Fruit fly (Drosophila melanogaster) whole organism, adult: ENCODE measurements around the gene Tcs3.

Source experiments
- CG11617 ChIP-seq: fragments of 200-800 bp; sonication (Bioruptor generic); optimal IDR thresholded peaks from 2 replicates; lab custom pipeline; 2017; ENCODE audit warnings: mild to moderate bottlenecking, missing biosample characterization, missing genetic modification reagents, missing genetic modification characterization
- CG12768 ChIP-seq: fragments of 200-800 bp; sonication (Bioruptor generic); optimal IDR thresholded peaks from 2 replicates; lab custom pipeline; 2017; ENCODE audit warnings: missing biosample characterization, missing genetic modification characterization, mild to moderate bottlenecking, moderate library complexity, missing genetic modification reagents
- CG14711 ChIP-seq: fragments of 200-800 bp; sonication (Bioruptor generic); optimal IDR thresholded peaks from 2 replicates; lab custom pipeline; 2018; ENCODE audit warnings: missing biosample characterization, mild to moderate bottlenecking, missing genetic modification characterization, moderate library complexity
- CG1620 ChIP-seq: fragments of 200-800 bp; sonication (Bioruptor generic); optimal IDR thresholded peaks from 2 replicates; lab custom pipeline; 2016; ENCODE audit warnings: missing biosample characterization, missing genetic modification characterization
- CG33017 ChIP-seq: fragments of 200-800 bp; sonication (Bioruptor generic); optimal IDR thresholded peaks from 2 replicates; lab custom pipeline; 2018; ENCODE audit warnings: missing biosample characterization, mild to moderate bottlenecking, missing genetic modification characterization, moderate library complexity
- CG5204 ChIP-seq: fragments of 200-800 bp; sonication (Bioruptor generic); optimal IDR thresholded peaks from 2 replicates; lab custom pipeline; 2016; ENCODE audit warnings: missing biosample characterization, missing genetic modification characterization
- CG7045 ChIP-seq: fragments of 200-800 bp; sonication (Bioruptor generic); optimal IDR thresholded peaks from 2 replicates; lab custom pipeline; 2017; ENCODE audit warnings: missing biosample characterization, mild to moderate bottlenecking, missing genetic modification characterization
- CG7101 ChIP-seq: fragments of 200-800 bp; sonication (Bioruptor generic); optimal IDR thresholded peaks from 2 replicates; lab custom pipeline; 2018; ENCODE audit warnings: missing biosample characterization, mild to moderate bottlenecking, missing genetic modification characterization, moderate library complexity
- Clk ChIP-seq: fragments of 200-800 bp; sonication (Bioruptor generic); optimal IDR thresholded peaks from 2 replicates; lab custom pipeline; 2017; ENCODE audit warnings: missing biosample characterization, missing genetic modification characterization
- Crg-1 ChIP-seq: fragments of 200-800 bp; sonication (Bioruptor generic); optimal IDR thresholded peaks from 2 replicates; lab custom pipeline; 2016; ENCODE audit warnings: missing biosample characterization, missing genetic modification characterization
- Hr96 ChIP-seq: fragments of 200-800 bp; sonication (Bioruptor generic); optimal IDR thresholded peaks from 2 replicates; lab custom pipeline; 2016; ENCODE audit warnings: missing biosample characterization, missing genetic modification characterization
- Mnt ChIP-seq: fragments of 200-800 bp; sonication (Bioruptor generic); optimal IDR thresholded peaks from 2 replicates; lab custom pipeline; 2016; ENCODE audit warnings: missing biosample characterization, mild to moderate bottlenecking, missing genetic modification characterization
- bab1 ChIP-seq: fragments of 200-800 bp; sonication (Bioruptor generic); optimal IDR thresholded peaks from 3 replicates; lab custom pipeline; 2019; ENCODE audit warnings: missing biosample characterization, mild to moderate bottlenecking, missing genetic modification characterization, moderate library complexity
- cic ChIP-seq: fragments of 200-800 bp; sonication (Bioruptor generic); optimal IDR thresholded peaks from 2 replicates; lab custom pipeline; 2017; ENCODE audit warnings: missing biosample characterization, mild to moderate bottlenecking, missing genetic modification characterization, moderate library complexity
- cnc ChIP-seq, 2 experiments: fragments of >200 bp; optimal IDR thresholded peaks; 2 replicates each; lab custom pipeline; 2017
- kay ChIP-seq: fragments of 200-800 bp; sonication (Bioruptor generic); peaks from one replicate; lab custom pipeline; 2016; ENCODE audit warnings: missing biosample characterization, missing genetic modification characterization, borderline replicate concordance
- ovo ChIP-seq: fragments of 200-800 bp; sonication (Bioruptor generic); optimal IDR thresholded peaks from 2 replicates; lab custom pipeline; 2016; ENCODE audit warnings: missing biosample characterization, missing genetic modification characterization
- pad ChIP-seq: fragments of 200-800 bp; sonication (Bioruptor generic); optimal IDR thresholded peaks from 3 replicates; lab custom pipeline; 2017; ENCODE audit warnings: missing biosample characterization, missing genetic modification characterization, mild to moderate bottlenecking, moderate library complexity, missing genetic modification reagents
- tj ChIP-seq: fragments of 200-800 bp; sonication (Bioruptor generic); optimal IDR thresholded peaks from 3 replicates; lab custom pipeline; 2017; ENCODE audit warnings: missing biosample characterization, mild to moderate bottlenecking, missing genetic modification characterization, moderate library complexity
- toe ChIP-seq: fragments of 200-800 bp; sonication (Bioruptor generic); optimal IDR thresholded peaks from 2 replicates; lab custom pipeline; 2016; ENCODE audit warnings: missing biosample characterization, missing genetic modification characterization

Gene Tcs3

DNA sequence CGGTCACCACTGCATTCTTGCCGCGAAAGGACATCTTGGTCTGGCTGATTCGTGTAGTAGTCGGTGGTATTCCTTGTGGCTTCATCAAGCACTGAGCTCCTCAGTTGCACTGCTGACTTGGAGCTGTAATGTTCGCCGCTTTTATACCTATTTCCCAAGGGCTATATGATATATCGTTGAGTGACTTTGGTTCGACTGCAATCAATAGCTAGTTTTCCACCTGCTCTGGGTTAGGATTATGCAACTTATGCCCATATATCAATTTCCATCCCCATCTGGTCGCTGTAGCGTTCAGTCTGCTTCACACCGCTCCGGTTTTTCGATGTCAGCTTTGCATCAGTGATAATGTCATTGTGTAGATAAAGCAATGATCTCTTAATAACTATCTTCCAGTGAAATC, 2.4 kb downstream of the Tcs3 start, which contains the start of gene Pdh:
Gene Pdh, minus strand, starts transcription at position 101 of the 400 bp plus-strand sequence.
- TF ChIP-seq Crg-1 (no peak), CG11617 (GFP tag; lab: Kevin White, UChicago) (no peak), bab1 (GFP tag; lab: Kevin White, UChicago) (no peak), CG5204 (no peak), CG7045 (GFP tag; lab: Kevin White, UChicago) (no peak), cnc (optimal IDR thresholded peaks at IDR 0.05; lab: Kevin White, UChicago) (no peak), ovo (GFP tag; lab: Kevin White, UChicago) (no peak), CG33017 (no peak), Mnt (GFP tag; lab: Kevin White, UChicago) (no peak), CG14711 (tag; lab: Kevin White, UChicago) (no peak), cic (GFP tag; lab: Kevin White, UChicago) (no peak), CG12768 (GFP tag; lab: Kevin White, UChicago) (no peak)

DNA sequence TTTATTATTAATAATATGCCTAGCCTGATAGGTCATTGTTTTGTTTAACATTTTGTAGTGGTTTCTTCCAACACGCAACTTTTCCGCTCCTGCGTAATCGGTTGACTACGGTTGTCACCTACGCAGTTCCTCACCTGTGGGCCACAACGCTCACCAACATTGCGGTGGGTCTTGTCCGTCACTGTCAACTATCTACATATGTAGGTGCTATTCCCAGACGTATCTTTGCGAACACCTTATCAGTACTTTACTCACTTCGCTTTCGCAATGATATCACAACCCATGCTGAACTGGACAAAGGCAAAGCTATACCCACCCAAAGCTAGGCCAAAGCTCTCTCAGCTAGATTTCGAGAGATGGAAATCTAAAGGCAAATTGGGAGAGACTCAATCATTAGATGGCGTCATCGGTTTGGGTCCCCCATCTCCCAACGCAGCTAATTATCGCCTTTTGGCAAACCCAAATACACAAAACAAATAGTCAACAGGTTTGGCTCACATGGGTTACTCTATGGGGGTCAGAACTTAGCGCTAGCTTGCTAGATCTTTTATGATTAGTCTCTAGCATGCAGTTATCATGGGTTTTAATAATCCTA, 4.5 kb downstream of the Tcs3 start:
- TF ChIP-seq Mnt (GFP tag; lab: Kevin White, UChicago) (peak; percentile 14), CG5204 (no peak), ovo (GFP tag; lab: Kevin White, UChicago) (no peak), CG1620 (no peak), kay (GFP tag; lab: Kevin White, UChicago) (peak; percentile 88), Hr96 (GFP tag; lab: Kevin White, UChicago) (no peak), Crg-1 (no peak), CG33017 (peak; percentile 7), CG12768 (GFP tag; lab: Kevin White, UChicago) (peak; percentile 18), CG7101 (peak; percentile 13), bab1 (GFP tag; lab: Kevin White, UChicago) (no peak)

DNA sequence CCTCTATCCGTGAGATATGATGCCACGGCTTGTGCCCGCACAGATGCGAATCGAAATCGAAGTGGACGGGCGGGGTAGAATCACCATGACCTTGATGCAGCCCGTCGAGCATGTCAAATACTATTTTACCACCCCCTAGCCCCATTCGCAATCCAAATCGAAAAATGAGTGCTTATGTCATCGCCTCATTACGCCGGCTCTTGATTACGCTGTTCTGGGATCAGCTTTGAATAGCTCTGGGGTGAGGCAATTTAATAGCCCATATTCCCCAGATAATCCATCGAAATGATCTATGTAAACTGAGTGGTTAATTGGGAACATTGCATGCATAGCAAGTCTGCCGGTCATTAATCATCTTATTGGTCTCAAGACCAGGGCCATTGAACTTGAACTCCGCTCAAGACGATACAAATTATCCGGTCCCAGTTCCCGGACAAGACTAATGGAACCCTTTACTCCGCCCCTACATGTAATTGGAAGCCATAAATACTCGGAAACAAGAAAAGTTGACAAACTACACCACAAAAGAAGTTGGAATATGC, 5.5 kb downstream of the Tcs3 start:
- no peak for TF ChIP-seq tj (GFP tag; lab: Kevin White, UChicago)
- no peak for TF ChIP-seq CG33017
- no peak for TF ChIP-seq cic (GFP tag; lab: Kevin White, UChicago)
- TF ChIP-seq CG7101, result no peak
- TF ChIP-seq Mnt (GFP tag; lab: Kevin White, UChicago), result no peak
- no peak for TF ChIP-seq CG1620

DNA sequence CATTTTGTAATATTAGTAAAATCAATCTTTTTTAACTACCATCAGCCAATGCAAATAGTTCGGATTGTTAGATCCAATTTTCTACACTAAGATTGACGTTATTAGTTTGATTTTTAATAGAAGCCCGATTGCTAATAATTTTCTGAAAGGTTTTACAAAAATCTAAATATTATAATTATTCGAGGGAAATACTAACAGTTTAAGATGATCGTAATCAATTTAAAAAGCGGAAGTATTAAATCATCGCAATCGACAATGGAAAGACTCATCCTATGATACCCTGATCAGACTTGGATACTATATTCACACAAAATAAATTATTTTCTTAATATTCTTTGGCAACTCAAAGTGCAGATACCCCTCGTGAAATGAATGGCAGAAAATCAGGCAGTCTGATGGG, 6.1 kb downstream of the Tcs3 start:
- no peak for TF ChIP-seq toe (GFP tag; lab: Kevin White, UChicago)
- TF ChIP-seq bab1 (GFP tag; lab: Kevin White, UChicago), result no peak
- no peak for TF ChIP-seq CG11617 (GFP tag; lab: Kevin White, UChicago)
- no peak for TF ChIP-seq CG7045 (GFP tag; lab: Kevin White, UChicago)
- TF ChIP-seq cnc (optimal IDR thresholded peaks at IDR 0.05; lab: Kevin White, UChicago), result no peak
- TF ChIP-seq CG5204, result no peak
- no peak for TF ChIP-seq CG14711 (tag; lab: Kevin White, UChicago)
- no peak for TF ChIP-seq cic (GFP tag; lab: Kevin White, UChicago)
- TF ChIP-seq ovo (GFP tag; lab: Kevin White, UChicago), result no peak
- no peak for TF ChIP-seq CG12768 (GFP tag; lab: Kevin White, UChicago)
- no peak for TF ChIP-seq pad (GFP tag; lab: Kevin White, UChicago)
- no peak for TF ChIP-seq Crg-1
- no peak for TF ChIP-seq Hr96 (GFP tag; lab: Kevin White, UChicago)
- TF ChIP-seq CG1620, result no peak
- no peak for TF ChIP-seq tj (GFP tag; lab: Kevin White, UChicago)
- TF ChIP-seq Mnt (GFP tag; lab: Kevin White, UChicago), result no peak
- TF ChIP-seq Clk (GFP tag; lab: Kevin White, UChicago), result no peak
- no peak for TF ChIP-seq CG33017
- TF ChIP-seq kay (GFP tag; lab: Kevin White, UChicago), result no peak

DNA sequence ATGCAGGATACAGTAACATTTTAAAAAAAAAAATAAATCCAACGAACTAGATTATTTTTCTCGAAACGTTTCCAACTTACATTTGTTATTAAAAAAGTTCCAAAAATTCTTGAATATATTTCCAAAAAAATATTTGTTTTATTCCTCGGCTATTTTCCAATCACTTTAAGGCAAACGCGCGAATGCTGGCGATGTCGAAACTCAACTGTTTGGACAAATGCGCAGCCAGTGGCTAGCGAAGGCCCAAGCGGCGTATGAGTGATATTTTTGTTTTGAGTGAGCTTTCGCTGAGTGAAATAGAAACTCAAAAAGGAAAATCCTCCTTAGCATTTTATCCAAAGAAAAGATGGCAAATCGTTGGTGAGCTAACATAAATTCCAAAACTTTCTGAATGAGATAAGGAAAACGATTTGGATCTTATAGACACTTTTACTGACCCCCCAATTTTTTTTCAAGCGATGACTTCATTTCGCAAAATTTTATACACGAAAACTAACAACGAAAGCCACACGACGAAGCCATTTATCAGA, 7.5 kb downstream of the Tcs3 start, which contains the start of gene ringer:
Gene ringer, minus strand, starts transcription at position 210 of the 530 bp plus-strand sequence.
- TF ChIP-seq CG33017 (peak; percentile 43), kay (GFP tag; lab: Kevin White, UChicago) (no peak)

DNA sequence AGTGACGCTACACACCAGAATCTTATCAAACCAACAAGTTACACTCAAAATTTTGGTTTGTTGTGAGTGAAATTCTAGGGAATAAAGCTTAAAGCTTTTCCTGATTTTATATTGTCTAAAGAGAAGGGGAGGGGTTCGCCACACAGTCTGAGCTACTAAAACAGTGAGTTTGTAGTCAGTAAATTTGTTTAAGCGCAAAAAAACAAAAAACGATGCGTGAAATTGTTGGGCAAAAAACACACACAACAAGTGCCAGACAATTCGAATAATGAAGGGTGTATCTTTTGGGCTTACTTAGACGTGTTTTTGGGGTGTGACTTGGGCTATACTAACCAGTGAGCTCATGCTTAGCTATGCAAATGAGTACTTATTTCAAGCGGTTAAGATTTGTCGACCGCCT, 8.0 kb downstream of the Tcs3 start:
- TF ChIP-seq bab1 (GFP tag; lab: Kevin White, UChicago) (no peak), CG33017 (no peak), kay (GFP tag; lab: Kevin White, UChicago) (peak; percentile 92), CG14711 (tag; lab: Kevin White, UChicago) (no peak), CG12768 (GFP tag; lab: Kevin White, UChicago) (peak; percentile 39), pad (GFP tag; lab: Kevin White, UChicago) (no peak)
